Fruit fly (Drosophila melanogaster) S2 (cell line): ENCODE results near the gene Saf6.

Source experiments
- CG8478 ChIP-seq: fragments of >200 bp; optimal IDR thresholded peaks from 2 replicates; lab custom pipeline; 2018
- CTCF ChIP-seq, 2 experiments: fragments of >200 bp; optimal IDR thresholded peaks; 2 replicates each; lab custom pipeline; 2018

- TF ChIP-seq CTCF (optimal IDR thresholded peaks at IDR 0.05; lab: Kevin White, UChicago) = no peak
- no peak for TF ChIP-seq CG8478 (lab: Kevin White, UChicago)
Measured at dm6 chr2L:826388-826787, 10.6 kb upstream of the Saf6 start.
